Fruit fly (Drosophila melanogaster) whole organism, embryonic: ENCODE data around the gene mRpL4.

Experiments used
- Bgb ChIP-seq: fragments of 200-800 bp; sonication (Bioruptor generic); IDR thresholded peaks from 2 replicates; pipeline ENCODE4 v1.3.6; 2022; ENCODE audit warnings: missing biosample characterization, missing genetic modification characterization; ENCODE audit not compliant: partially characterized antibody
- CG10267 ChIP-seq: fragments of 200-800 bp; sonication (Bioruptor generic); optimal IDR thresholded peaks from 2 replicates; lab custom pipeline; 2018; ENCODE audit warnings: missing biosample characterization, mild to moderate bottlenecking, missing genetic modification characterization, moderate library complexity
- CG10321 ChIP-seq: fragments of 200-800 bp; sonication (Bioruptor generic); IDR thresholded peaks from 2 replicates; pipeline ENCODE4 v1.3.6; 2022; ENCODE audit warnings: missing biosample characterization, missing genetic modification characterization
- CG10959 ChIP-seq: fragments of 200-800 bp; sonication (Bioruptor generic); IDR thresholded peaks from 2 replicates; pipeline ENCODE4 v1.3.6; 2022; ENCODE audit warnings: missing biosample characterization, missing genetic modification characterization
- CG11723 ChIP-seq: fragments of 200-800 bp; sonication (Bioruptor generic); optimal IDR thresholded peaks from 2 replicates; lab custom pipeline; 2017; ENCODE audit warnings: missing biosample characterization, mild to moderate bottlenecking, missing genetic modification characterization
- CG13287 ChIP-seq: fragments of 200-800 bp; sonication (Bioruptor generic); IDR thresholded peaks from 2 replicates; pipeline ENCODE4 v1.3.6; 2022; ENCODE audit warnings: missing biosample characterization, missing genetic modification characterization; ENCODE audit not compliant: partially characterized antibody
- CG14965 ChIP-seq: fragments of 200-800 bp; sonication (Bioruptor generic); optimal IDR thresholded peaks from 2 replicates; lab custom pipeline; 2016; ENCODE audit warnings: missing biosample characterization, missing genetic modification characterization, borderline replicate concordance
- CG15269 ChIP-seq: fragments of 200-800 bp; sonication (Bioruptor generic); optimal IDR thresholded peaks from 2 replicates; lab custom pipeline; 2018; ENCODE audit warnings: missing biosample characterization, mild to moderate bottlenecking, missing genetic modification characterization, moderate library complexity
- CG15479 ChIP-seq: fragments of 200-800 bp; sonication (Bioruptor generic); optimal IDR thresholded peaks from 3 replicates; lab custom pipeline; 2019; ENCODE audit warnings: missing biosample characterization, mild to moderate bottlenecking, missing genetic modification characterization, moderate library complexity
- CG16815 ChIP-seq: fragments of 200-800 bp; sonication (Bioruptor generic); optimal IDR thresholded peaks from 3 replicates; lab custom pipeline; 2017; ENCODE audit warnings: missing biosample characterization, mild to moderate bottlenecking, missing genetic modification characterization
- CG1792 ChIP-seq: fragments of 200-800 bp; sonication (Bioruptor generic); optimal IDR thresholded peaks from 2 replicates; lab custom pipeline; 2016; ENCODE audit warnings: missing biosample characterization, missing genetic modification characterization
- CG33213 ChIP-seq: fragments of 200-800 bp; sonication (Bioruptor generic); optimal IDR thresholded peaks from 3 replicates; lab custom pipeline; 2016; ENCODE audit warnings: missing biosample characterization, missing genetic modification characterization
- CG4328 ChIP-seq: fragments of 200-800 bp; sonication (Bioruptor generic); optimal IDR thresholded peaks from 3 replicates; lab custom pipeline; 2017; ENCODE audit warnings: missing biosample characterization, missing genetic modification reagents, missing genetic modification characterization
- CG4617 ChIP-seq: fragments of 200-800 bp; sonication (Bioruptor generic); optimal IDR thresholded peaks from 3 replicates; lab custom pipeline; 2016; ENCODE audit warnings: missing biosample characterization, missing genetic modification characterization, borderline replicate concordance
- CG7963 ChIP-seq: fragments of 200-800 bp; sonication (Bioruptor generic); IDR thresholded peaks from 3 replicates; pipeline ENCODE4 v1.3.6; 2022; ENCODE audit warnings: missing biosample characterization, missing genetic modification characterization; ENCODE audit not compliant: partially characterized antibody
- CG8281 ChIP-seq: fragments of 200-800 bp; sonication (Bioruptor generic); optimal IDR thresholded peaks from 2 replicates; lab custom pipeline; 2018; ENCODE audit warnings: missing biosample characterization, mild to moderate bottlenecking, missing genetic modification characterization, moderate library complexity
- CG8290 ChIP-seq, 3 experiments: fragments of 200-800 bp; sonication (Bioruptor generic); optimal IDR thresholded peaks; 2 replicates each; lab custom pipeline; 2016 to 2019; ENCODE audit warnings: missing biosample characterization in 3 of 3, missing genetic modification characterization in 3 of 3, mild to moderate bottlenecking in 2 of 3, moderate library complexity in 1 of 3
- Dp ChIP-seq: fragments of 200-800 bp; sonication (Bioruptor generic); optimal IDR thresholded peaks from 2 replicates; lab custom pipeline; 2018; ENCODE audit warnings: missing biosample characterization, mild to moderate bottlenecking, missing genetic modification characterization, moderate library complexity
- Eip74EF ChIP-seq, 2 experiments: fragments of 200-800 bp in 1 of 2; fragments of >200 bp in 1 of 2; sonication (Bioruptor generic) in 1 of 2; optimal IDR thresholded peaks; 2 replicates each; lab custom pipeline; 2017 to 2019; ENCODE audit warnings: missing biosample characterization in 2 of 2, missing genetic modification characterization in 2 of 2, mild to moderate bottlenecking in 1 of 2, moderate library complexity in 1 of 2
- Hr3 ChIP-seq: fragments of 200-800 bp; sonication (Bioruptor generic); optimal IDR thresholded peaks from 3 replicates; lab custom pipeline; 2016; ENCODE audit warnings: missing biosample characterization, missing genetic modification characterization
- MTF-1 ChIP-seq: fragments of 200-800 bp; sonication (Bioruptor generic); optimal IDR thresholded peaks from 2 replicates; lab custom pipeline; 2018; ENCODE audit warnings: missing biosample characterization, mild to moderate bottlenecking, missing genetic modification characterization, borderline replicate concordance
- NC2β ChIP-seq: fragments of 200-800 bp; sonication (Bioruptor generic); optimal IDR thresholded peaks from 2 replicates; lab custom pipeline; 2016; ENCODE audit warnings: missing biosample characterization, missing genetic modification characterization
- Nf-YA ChIP-seq: fragments of 200-800 bp; sonication (Bioruptor generic); IDR thresholded peaks from 2 replicates; pipeline ENCODE4 v1.3.6; 2022; ENCODE audit warnings: missing biosample characterization, missing genetic modification characterization
- Pdp1 ChIP-seq, 2 experiments: fragments of 200-800 bp; sonication (Bioruptor generic); optimal IDR thresholded peaks; 3 replicates each; lab custom pipeline; 2016; ENCODE audit warnings: missing biosample characterization in 2 of 2, missing genetic modification characterization in 2 of 2, mild to moderate bottlenecking in 1 of 2, moderate library complexity in 1 of 2
- Rx ChIP-seq: fragments of 200-800 bp; sonication (Bioruptor generic); IDR thresholded peaks from 2 replicates; pipeline ENCODE4 v1.3.6; 2022; ENCODE audit warnings: missing biosample characterization, missing genetic modification characterization
- Scr ChIP-seq: fragments of 200-800 bp; sonication (Bioruptor generic); IDR thresholded peaks from 2 replicates; pipeline ENCODE4 v1.3.6; 2022; ENCODE audit warnings: missing biosample characterization, missing genetic modification characterization; ENCODE audit not compliant: partially characterized antibody
- Sox100B ChIP-seq: fragments of 200-800 bp; sonication (Bioruptor generic); optimal IDR thresholded peaks from 3 replicates; lab custom pipeline; 2018; ENCODE audit warnings: missing biosample characterization, mild to moderate bottlenecking, missing genetic modification characterization
- Usf ChIP-seq: fragments of 200-800 bp; sonication (Bioruptor generic); optimal IDR thresholded peaks from 2 replicates; lab custom pipeline; 2017; ENCODE audit warnings: missing genotype, missing biosample characterization, missing genetic modification characterization
- Xbp1 ChIP-seq: fragments of 200-800 bp; sonication (Bioruptor generic); optimal IDR thresholded peaks from 3 replicates; lab custom pipeline; 2016; ENCODE audit warnings: missing biosample characterization, mild to moderate bottlenecking, missing genetic modification characterization
- br ChIP-seq: fragments of >200 bp; optimal IDR thresholded peaks from 2 replicates; lab custom pipeline; 2017
- bsh ChIP-seq, 2 experiments: fragments of 200-800 bp; sonication (Bioruptor generic); optimal IDR thresholded peaks; 2 replicates each; lab custom pipeline; 2017 to 2018; ENCODE audit warnings: mild to moderate bottlenecking in 2 of 2, missing biosample characterization in 2 of 2, missing genetic modification characterization in 2 of 2, moderate library complexity in 1 of 2
- crc ChIP-seq: fragments of 200-800 bp; sonication (Bioruptor generic); optimal IDR thresholded peaks from 2 replicates; lab custom pipeline; 2016; ENCODE audit warnings: missing biosample characterization, missing genetic modification characterization
- gcm2 ChIP-seq: fragments of 200-800 bp; sonication (Bioruptor generic); optimal IDR thresholded peaks from 2 replicates; lab custom pipeline; 2016; ENCODE audit warnings: missing biosample characterization, missing genetic modification characterization
- jumu ChIP-seq: fragments of 200-800 bp; sonication (Bioruptor generic); optimal IDR thresholded peaks from 3 replicates; lab custom pipeline; 2016; ENCODE audit warnings: missing biosample characterization, missing genetic modification characterization
- kah ChIP-seq: fragments of 200-800 bp; sonication (Bioruptor generic); optimal IDR thresholded peaks from 2 replicates; lab custom pipeline; 2018; ENCODE audit warnings: missing biosample characterization, mild to moderate bottlenecking, missing genetic modification characterization
- kay ChIP-seq: fragments of 200-800 bp; sonication (Bioruptor generic); optimal IDR thresholded peaks from 2 replicates; lab custom pipeline; 2016; ENCODE audit warnings: missing biosample characterization, missing genetic modification characterization
- lab ChIP-seq: fragments of 200-800 bp; sonication (Bioruptor generic); optimal IDR thresholded peaks from 3 replicates; lab custom pipeline; 2017; ENCODE audit warnings: missing biosample characterization, missing genetic modification characterization, mild to moderate bottlenecking, moderate library complexity, missing genetic modification reagents
- lbe ChIP-seq: fragments of 200-800 bp; sonication (Bioruptor generic); optimal IDR thresholded peaks from 2 replicates; lab custom pipeline; 2016; ENCODE audit warnings: missing biosample characterization, mild to moderate bottlenecking, missing genetic modification characterization
- luna ChIP-seq: fragments of 200-800 bp; sonication (Bioruptor generic); optimal IDR thresholded peaks from 2 replicates; lab custom pipeline; 2016; ENCODE audit warnings: missing biosample characterization, missing genetic modification characterization
- onecut ChIP-seq: fragments of 200-800 bp; sonication (Bioruptor generic); IDR thresholded peaks from 2 replicates; pipeline ENCODE4 v1.3.6; 2022; ENCODE audit warnings: missing biosample characterization, missing genetic modification characterization
- sd ChIP-seq: fragments of 200-800 bp; sonication (Bioruptor generic); optimal IDR thresholded peaks from 3 replicates; lab custom pipeline; 2018; ENCODE audit warnings: missing biosample characterization, mild to moderate bottlenecking, missing genetic modification characterization, moderate library complexity
- stwl ChIP-seq: fragments of 200-800 bp; sonication (Bioruptor generic); optimal IDR thresholded peaks from 3 replicates; lab custom pipeline; 2018; ENCODE audit warnings: missing biosample characterization, mild to moderate bottlenecking, missing genetic modification characterization, moderate library complexity
- tio ChIP-seq: fragments of 200-800 bp; sonication (Bioruptor generic); optimal IDR thresholded peaks from 2 replicates; lab custom pipeline; 2017; ENCODE audit warnings: missing biosample characterization, missing genetic modification characterization, inconsistent platforms
- tll ChIP-seq, 2 experiments: fragments of 200-800 bp in 1 of 2; fragments of >200 bp in 1 of 2; sonication (Bioruptor generic) in 1 of 2; optimal IDR thresholded peaks; 2 replicates each; lab custom pipeline; 2017 to 2019; ENCODE audit warnings: missing biosample characterization in 2 of 2, missing genetic modification characterization in 2 of 2, mild to moderate bottlenecking in 1 of 2, moderate library complexity in 1 of 2
- trem ChIP-seq: fragments of 200-800 bp; optimal IDR thresholded peaks from 3 replicates; lab custom pipeline; 2019; ENCODE audit warnings: missing biosample characterization, mild to moderate bottlenecking, missing genetic modification characterization, moderate library complexity
- tx ChIP-seq: fragments of 200-800 bp; sonication (Bioruptor generic); optimal IDR thresholded peaks from 2 replicates; lab custom pipeline; 2016; ENCODE audit warnings: missing biosample characterization, missing genetic modification characterization
- wdn ChIP-seq: fragments of 200-800 bp; sonication (Bioruptor generic); IDR thresholded peaks from 2 replicates; pipeline ENCODE4 v1.3.6; 2022; ENCODE audit warnings: missing biosample characterization, missing genetic modification characterization

Gene mRpL4

DNA sequence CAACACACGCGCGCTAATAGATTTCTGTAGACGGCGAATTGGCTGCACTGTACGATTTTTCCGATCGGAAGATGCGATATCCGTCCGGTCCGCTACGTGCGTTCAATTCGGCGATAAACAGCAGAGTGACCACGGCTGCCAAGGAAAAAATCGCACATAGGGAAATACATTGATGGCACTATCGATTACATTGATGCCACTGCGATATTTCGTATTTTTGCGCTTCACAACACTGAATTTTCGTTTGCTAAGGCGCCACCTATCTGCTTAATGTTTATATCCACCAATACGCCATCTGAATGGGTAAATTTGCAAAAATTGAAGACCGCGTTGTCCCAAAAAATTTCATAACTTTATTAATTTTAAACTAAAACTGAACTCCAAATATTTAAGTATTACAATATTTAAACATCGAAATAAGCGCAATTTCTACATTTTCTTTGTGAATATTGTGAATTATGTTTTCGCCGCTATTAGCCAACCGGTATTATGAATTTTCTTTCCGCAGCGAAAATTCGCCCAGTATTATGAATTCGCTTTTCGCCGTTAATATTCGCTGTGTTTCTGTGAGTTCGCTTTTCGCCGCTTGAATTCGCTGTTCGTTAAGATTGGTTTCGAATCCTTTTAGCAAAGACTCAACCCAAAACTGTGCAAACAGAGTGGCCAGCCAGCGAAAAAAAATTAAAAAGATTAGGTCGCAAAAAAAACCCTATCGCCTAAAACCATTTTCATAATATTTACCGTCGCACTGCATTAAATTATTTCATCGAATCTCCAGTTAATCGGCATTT lies 41.1 kb downstream of the mRpL4 start, which contains the start of the genes crp and pkaap (continued):
- TF ChIP-seq Bgb (GFP tag; lab: Robert Waterston, UW) (no peak), CG16815 (GFP tag; lab: Kevin White, UChicago) (peak; percentile 52), kah (GFP tag; lab: Kevin White, UChicago) (no peak), CG1792 (GFP tag; lab: Kevin White, UChicago) (peak; percentile 74), NC2β (peak; percentile 86), CG14965 (peak; percentile 22), Eip74EF (GFP tag; optimal IDR thresholded peaks at IDR 0.05; lab: Kevin White, UChicago) (peak in 1 of 2 experiments; percentile 59), CG15479 (no peak), CG10321 (GFP tag; lab: Robert Waterston, UW) (no peak), br (lab: Kevin White, UChicago) (no peak), CG4328 (GFP tag; lab: Kevin White, UChicago) (peak; percentile 68), kay (GFP tag; lab: Kevin White, UChicago) (peak; percentile 33), Pdp1 (GFP tag; optimal IDR thresholded peaks at IDR 0.05; lab: Kevin White, UChicago) (peak; percentile 88 to 90), lbe (GFP tag; lab: Kevin White, UChicago) (peak; percentile 90), Nf-YA (GFP tag; lab: Robert Waterston, UW) (no peak), Sox100B (GFP tag; lab: Kevin White, UChicago) (no peak), wdn (GFP tag; lab: Robert Waterston, UW) (no peak), tll (GFP tag; optimal IDR thresholded peaks at IDR 0.05; lab: Kevin White, UChicago) (no peak), stwl (tag; lab: Kevin White, UChicago) (peak; percentile 91), tx (peak; percentile 84), CG8281 (peak; percentile 22), CG11723 (GFP tag; lab: Kevin White, UChicago) (peak; percentile 23), gcm2 (GFP tag; lab: Kevin White, UChicago) (peak; percentile 78), Usf (GFP tag; lab: Kevin White, UChicago) (peak; percentile 47), CG15269 (no peak), crc (GFP tag; lab: Kevin White, UChicago) (peak; percentile 48), Scr (GFP tag; lab: Robert Waterston, UW) (no peak), Xbp1 (GFP tag; lab: Kevin White, UChicago) (peak; percentile 87), Rx (GFP tag; lab: Robert Waterston, UW) (no peak), bsh (GFP tag; optimal IDR thresholded peaks at IDR 0.05; lab: Kevin White, UChicago) (peak in 1 of 2 experiments; percentile 55), jumu (GFP tag; lab: Kevin White, UChicago) (peak; percentile 87), Dp (GFP tag; lab: Kevin White, UChicago) (peak; percentile 90), luna (GFP tag; lab: Kevin White, UChicago) (peak; percentile 36), CG33213 (peak; percentile 95), CG13287 (GFP tag; lab: Robert Waterston, UW) (no peak), onecut (peak; percentile 78), CG8290 (GFP tag; optimal IDR thresholded peaks at IDR 0.05; lab: Kevin White, UChicago) (peak; percentile 88), CG8290 (tag; optimal IDR thresholded peaks at IDR 0.05; lab: Kevin White, UChicago) (peak; percentile 38 to 96), tio (GFP tag; lab: Kevin White, UChicago) (peak; percentile 58), sd (tag; lab: Kevin White, UChicago) (peak; percentile 39), Hr3 (peak; percentile 66), CG10267 (peak; percentile 100), CG10959 (no peak), CG7963 (GFP tag; lab: Robert Waterston, UW) (no peak), trem (tag; lab: Kevin White, UChicago) (peak; percentile 62), CG4617 (GFP tag; lab: Kevin White, UChicago) (peak; percentile 98), lab (GFP tag; lab: Kevin White, UChicago) (peak; percentile 85), MTF-1 (peak; percentile 82)
